Worm (Caenorhabditis elegans) whole organism, L2 larva: Measurements from ENCODE around the gene F53E2.2.
A peak's percentile ranks its signal among the peaks of the same experiment; 100 is the strongest.

Source experiments
- C34F6.9 ChIP-seq: fragments of 150-350 bp; optimal IDR thresholded peaks from 2 replicates; lab custom pipeline; 2014; ENCODE audit warnings: missing biosample characterization, missing genetic modification characterization
- R02D3.7 ChIP-seq: fragments of 150-350 bp; optimal IDR thresholded peaks from 2 replicates; lab custom pipeline; 2014; ENCODE audit warnings: missing biosample characterization, missing genetic modification characterization
- aly-2 ChIP-seq: fragments of 150-350 bp; optimal IDR thresholded peaks from 2 replicates; lab custom pipeline; 2014; ENCODE audit warnings: missing biosample characterization, missing genetic modification characterization
- ama-1 ChIP-seq: fragments of 150-350 bp; optimal IDR thresholded peaks from 2 replicates; lab custom pipeline; 2018; ENCODE audit warnings: inconsistent platforms
- blmp-1 ChIP-seq: sonication (generic microtip); optimal IDR thresholded peaks from 2 replicates; lab custom pipeline; 2017; ENCODE audit warnings: missing genetic modification characterization, mild to moderate bottlenecking, missing compliant biosample characterization, antibody characterized with exemption, moderate library complexity; ENCODE audit not compliant: insufficient read depth
- ceh-82 ChIP-seq: fragments of 150-350 bp; optimal IDR thresholded peaks from 2 replicates; lab custom pipeline; 2014; ENCODE audit warnings: missing biosample characterization, missing genetic modification characterization
- dmd-4 ChIP-seq: sonication (generic microtip); optimal IDR thresholded peaks from 2 replicates; lab custom pipeline; 2017; ENCODE audit warnings: missing biosample characterization, missing genetic modification characterization
- egl-27 ChIP-seq: sonication (generic microtip); optimal IDR thresholded peaks from 3 replicates; lab custom pipeline; 2017; ENCODE audit warnings: missing biosample characterization, missing genetic modification reagents, missing genetic modification characterization
- elt-1 ChIP-seq: fragments of 150-350 bp; optimal IDR thresholded peaks from 2 replicates; lab custom pipeline; 2014; ENCODE audit warnings: missing biosample characterization, missing genetic modification characterization
- elt-3 ChIP-seq: sonication (generic microtip); optimal IDR thresholded peaks from 2 replicates; lab custom pipeline; 2017; ENCODE audit warnings: missing biosample characterization, missing genetic modification characterization
- gmeb-1 ChIP-seq: fragments of 150-350 bp; optimal IDR thresholded peaks from 2 replicates; lab custom pipeline; 2014; ENCODE audit warnings: missing biosample characterization, missing genetic modification characterization
- lin-13 ChIP-seq: fragments of 150-350 bp; optimal IDR thresholded peaks from 2 replicates; lab custom pipeline; 2014; ENCODE audit warnings: missing biosample characterization, missing genetic modification reagents, missing genetic modification characterization
- lin-39 ChIP-seq: fragments of 150-350 bp; optimal IDR thresholded peaks from 2 replicates; lab custom pipeline; 2014; ENCODE audit warnings: missing biosample characterization, missing genetic modification reagents, missing genetic modification characterization
- mbf-1 ChIP-seq: sonication (generic microtip); optimal IDR thresholded peaks from 2 replicates; lab custom pipeline; 2017; ENCODE audit warnings: missing biosample characterization, missing genetic modification characterization
- mdl-1 ChIP-seq, 2 experiments: fragments of 150-350 bp in 1 of 2; sonication (generic microtip) in 1 of 2; optimal IDR thresholded peaks; 2 replicates each; lab custom pipeline; 2017; ENCODE audit warnings: missing biosample characterization in 2 of 2, missing genetic modification characterization in 2 of 2
- nhr-10 ChIP-seq: sonication (generic microtip); optimal IDR thresholded peaks from 2 replicates; lab custom pipeline; 2017; ENCODE audit warnings: missing biosample characterization, missing genetic modification characterization
- nhr-11 ChIP-seq: fragments of 150-350 bp; optimal IDR thresholded peaks from 2 replicates; lab custom pipeline; 2014; ENCODE audit warnings: missing biosample characterization, missing genetic modification characterization
- nhr-129 ChIP-seq: fragments of 150-350 bp; optimal IDR thresholded peaks from 2 replicates; lab custom pipeline; 2014; ENCODE audit warnings: missing biosample characterization, missing genetic modification characterization
- nhr-21 ChIP-seq: fragments of 150-350 bp; optimal IDR thresholded peaks from 2 replicates; lab custom pipeline; 2014; ENCODE audit warnings: missing biosample characterization, missing genetic modification characterization
- nhr-23 ChIP-seq: fragments of 150-350 bp; optimal IDR thresholded peaks from 2 replicates; lab custom pipeline; 2014; ENCODE audit warnings: missing biosample characterization, missing genetic modification reagents, missing genetic modification characterization
- nhr-6 ChIP-seq: fragments of 150-350 bp; optimal IDR thresholded peaks from 2 replicates; lab custom pipeline; 2014; ENCODE audit warnings: missing biosample characterization, missing genetic modification characterization
- nhr-77 ChIP-seq: fragments of 150-350 bp; optimal IDR thresholded peaks from 2 replicates; lab custom pipeline; 2014; ENCODE audit warnings: missing biosample characterization, missing genetic modification characterization
- sem-4 ChIP-seq: fragments of 150-350 bp; optimal IDR thresholded peaks from 2 replicates; lab custom pipeline; 2014; ENCODE audit warnings: missing biosample characterization, missing genetic modification reagents, missing genetic modification characterization
- skn-1 ChIP-seq: sonication (generic microtip); optimal IDR thresholded peaks from 2 replicates; lab custom pipeline; 2017; ENCODE audit warnings: missing biosample characterization, missing genetic modification characterization
- sma-3 ChIP-seq: sonication (generic microtip); optimal IDR thresholded peaks from 2 replicates; lab custom pipeline; 2016; ENCODE audit warnings: missing genetic modification reagents, missing genetic modification characterization, missing compliant biosample characterization
- unc-39 ChIP-seq: fragments of 150-350 bp; optimal IDR thresholded peaks from 2 replicates; lab custom pipeline; 2014; ENCODE audit warnings: missing biosample characterization, missing genetic modification characterization
- unc-55 ChIP-seq: fragments of 150-350 bp; sonication (generic microtip); optimal IDR thresholded peaks from 3 replicates; lab custom pipeline; 2014; ENCODE audit warnings: missing biosample characterization, missing genetic modification reagents, missing genetic modification characterization
- unc-62 ChIP-seq: fragments of 150-350 bp; optimal IDR thresholded peaks from 2 replicates; lab custom pipeline; 2014; ENCODE audit warnings: missing biosample characterization, missing genetic modification reagents, missing genetic modification characterization
- ztf-1 ChIP-seq: fragments of 200-800 bp; sonication (Bioruptor generic); conservative IDR thresholded peaks from 2 replicates; pipeline ENCODE4 v1.3.6; 2022; ENCODE audit warnings: missing genetic modification characterization, missing compliant biosample characterization
- ztf-11 ChIP-seq: sonication (generic microtip); optimal IDR thresholded peaks from 2 replicates; lab custom pipeline; 2017; ENCODE audit warnings: missing biosample characterization, missing genetic modification characterization

Gene F53E2.2

ce11 chrV:1444180-1444579 lies 30.7 kb upstream of the F53E2.2 start, which contains the start of gene cnc-1:
cnc-1 (minus strand) TSS chrV:1444280.
- TF ChIP-seq sma-3 (GFP tag; lab: Kevin White, UChicago), result no peak
- TF ChIP-seq skn-1 (tag; lab: Kevin White, UChicago), result no peak

ce11 chrV:1445081-1445480 lies 29.8 kb upstream of the F53E2.2 start, which contains the start of gene cnc-5:
cnc-5 (plus strand) TSS chrV:1445381.
- no peak for TF ChIP-seq elt-1 (tag; lab: Kevin White, UChicago)
- no peak for TF ChIP-seq sma-3 (GFP tag; lab: Kevin White, UChicago)
- TF ChIP-seq unc-55 (GFP tag; lab: Kevin White, UChicago), result no peak
- TF ChIP-seq nhr-129 (tag; lab: Kevin White, UChicago), result no peak
- TF ChIP-seq nhr-77 (tag; lab: Kevin White, UChicago), result no peak
- no peak for TF ChIP-seq mbf-1 (tag; lab: Kevin White, UChicago)
- no peak for TF ChIP-seq mdl-1 (tag; optimal IDR thresholded peaks at IDR 0.05; lab: Kevin White, UChicago)
- no peak for TF ChIP-seq elt-3 (tag; lab: Kevin White, UChicago)

DNA sequence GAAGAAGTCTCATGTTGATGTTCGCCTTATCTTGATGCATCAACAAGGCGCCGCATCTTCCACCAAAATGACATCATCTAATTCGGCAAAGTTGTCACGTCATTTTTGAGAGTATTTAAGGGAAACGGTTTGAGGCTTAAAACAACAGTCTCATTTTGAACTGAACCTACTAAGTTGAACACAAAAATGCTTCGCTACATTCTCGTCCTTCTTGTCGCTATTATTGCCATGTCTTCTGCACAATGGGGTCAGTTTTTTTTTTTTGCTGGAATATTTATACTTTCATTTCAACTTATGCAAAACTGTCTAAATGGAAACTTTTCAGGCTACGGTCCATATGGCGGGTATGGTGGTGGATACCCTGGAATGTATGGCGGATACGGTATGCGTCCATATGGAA lies 27.8 kb upstream of the F53E2.2 start, which contains the start of gene cnc-4:
TSS of gene cnc-4 (plus strand) at position 117 of the 400 bp plus-strand sequence.
- TF ChIP-seq sma-3 (GFP tag; lab: Kevin White, UChicago), result peak; percentile 56
- TF ChIP-seq ama-1 (lab: Kevin White, UChicago), result peak; percentile 79
- no peak for TF ChIP-seq lin-13 (GFP tag; lab: Kevin White, UChicago)

ce11 chrV:1447724-1448123 lies 27.2 kb upstream of the F53E2.2 start, which contains the start of gene cnc-3:
cnc-3 (plus strand) TSS chrV:1448004.
- TF ChIP-seq nhr-21 (tag; lab: Kevin White, UChicago) (peak; percentile 34), mbf-1 (tag; lab: Kevin White, UChicago) (no peak), sma-3 (GFP tag; lab: Kevin White, UChicago) (peak; percentile 68), aly-2 (no peak), nhr-6 (tag; lab: Kevin White, UChicago) (no peak), ama-1 (lab: Kevin White, UChicago) (peak; percentile 50), sem-4 (no peak)

DNA sequence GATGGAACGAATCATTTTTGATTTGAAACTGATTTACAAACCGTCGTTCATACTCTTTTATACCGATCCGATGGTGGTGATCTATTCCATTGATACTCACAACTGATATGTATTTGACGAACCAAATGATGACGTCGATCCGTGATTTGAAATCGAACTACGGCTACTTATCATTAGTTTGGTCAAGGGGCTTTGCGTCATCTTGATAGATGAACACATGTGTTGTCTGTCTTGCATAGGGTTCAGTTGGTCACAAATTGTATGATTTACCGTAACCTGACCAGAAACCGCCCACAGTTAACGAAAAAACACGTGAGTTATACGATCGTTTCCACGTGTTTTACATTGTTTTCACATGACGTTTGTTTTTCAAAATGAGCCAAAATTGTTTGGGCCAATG lies 24.7 kb upstream of the F53E2.2 start, which contains the start of gene cnc-2:
TSS of gene cnc-2 (minus strand) at position 24 of the 400 bp plus-strand sequence.
- TF ChIP-seq R02D3.7 (tag; lab: Kevin White, UChicago) (no peak), sma-3 (GFP tag; lab: Kevin White, UChicago) (peak; percentile 52), nhr-21 (tag; lab: Kevin White, UChicago) (peak; percentile 9)

DNA sequence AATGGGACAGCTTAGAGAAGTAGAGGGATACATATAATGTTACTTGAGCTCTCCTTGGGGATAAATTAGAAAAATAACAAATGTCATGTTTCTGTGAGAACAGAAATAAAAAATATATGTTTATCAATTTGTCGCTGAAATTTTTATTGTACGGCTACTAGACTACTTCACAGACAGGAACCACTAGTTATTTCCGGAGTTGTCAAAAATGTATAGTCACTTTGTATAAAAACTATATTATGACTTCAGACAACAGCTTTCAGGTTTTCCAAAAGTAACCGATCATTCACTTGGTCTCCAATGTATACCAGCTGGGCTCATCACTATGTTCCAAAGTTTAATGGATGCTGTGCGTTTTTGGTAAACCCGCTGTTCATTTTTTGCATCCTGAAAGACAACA lies 23.6 kb upstream of the F53E2.2 start, which contains the start of gene srj-23:
TSS of gene srj-23 (plus strand) at position 301 of the 400 bp plus-strand sequence.
- TF ChIP-seq nhr-23 (tag; lab: Kevin White, UChicago), result no peak
- no peak for TF ChIP-seq mbf-1 (tag; lab: Kevin White, UChicago)
- TF ChIP-seq sma-3 (GFP tag; lab: Kevin White, UChicago), result no peak
- TF ChIP-seq gmeb-1, result no peak
- no peak for TF ChIP-seq ztf-11
- no peak for TF ChIP-seq aly-2
- no peak for TF ChIP-seq mdl-1 (tag; optimal IDR thresholded peaks at IDR 0.05; lab: Kevin White, UChicago)
- TF ChIP-seq C34F6.9, result no peak
- no peak for TF ChIP-seq ztf-1
- TF ChIP-seq nhr-11 (tag; lab: Kevin White, UChicago), result no peak
- no peak for TF ChIP-seq lin-13 (GFP tag; lab: Kevin White, UChicago)
- TF ChIP-seq lin-39 (tag; lab: Kevin White, UChicago), result no peak
- no peak for TF ChIP-seq nhr-10 (tag; lab: Kevin White, UChicago)
- TF ChIP-seq dmd-4 (tag; lab: Kevin White, UChicago), result no peak
- no peak for TF ChIP-seq elt-3 (tag; lab: Kevin White, UChicago)
- no peak for TF ChIP-seq ama-1 (lab: Kevin White, UChicago)
- TF ChIP-seq unc-39 (tag; lab: Kevin White, UChicago), result no peak
- no peak for TF ChIP-seq R02D3.7 (tag; lab: Kevin White, UChicago)
- no peak for TF ChIP-seq egl-27 (tag; lab: Kevin White, UChicago)

ce11 chrV:1454762-1455161 lies 20.1 kb upstream of the F53E2.2 start, which contains the start of gene chil-14:
chil-14 (plus strand) TSS chrV:1455062.
- TF ChIP-seq blmp-1 (tag; lab: Kevin White, UChicago) (no peak), unc-62 (GFP tag; lab: Kevin White, UChicago) (no peak), mdl-1 (tag; optimal IDR thresholded peaks at IDR 0.05; lab: Kevin White, UChicago) (no peak), ceh-82 (no peak)
